Fruit fly (Drosophila melanogaster): Measurements from ENCODE around the gene CG42613.

- TF ChIP-seq rgr (GFP tag; optimal IDR thresholded peaks at IDR 0.05) (no peak), dsf (GFP tag; optimal IDR thresholded peaks at IDR 0.05; ENCODE audit: borderline replicate concordance) (no peak), h (GFP tag; optimal IDR thresholded peaks at IDR 0.05) (no peak), Myc (optimal IDR thresholded peaks at IDR 0.05) (no peak), lola (GFP tag; optimal IDR thresholded peaks at IDR 0.05) (no peak), psq (GFP tag; optimal IDR thresholded peaks at IDR 0.05) (no peak), ey (GFP tag; optimal IDR thresholded peaks at IDR 0.05) (no peak), usp (GFP tag; optimal IDR thresholded peaks at IDR 0.05) (no peak)
Measured at dm6 chr3R:19027165-19027564, 98.2 kb downstream of the CG42613 start, which contains the start of gene NP15.6.

Data from whole organism, wandering third instar larva.